Fruit fly (Drosophila melanogaster): ENCODE measurements around the gene Lgr4.

Gene Lgr4

DNA sequence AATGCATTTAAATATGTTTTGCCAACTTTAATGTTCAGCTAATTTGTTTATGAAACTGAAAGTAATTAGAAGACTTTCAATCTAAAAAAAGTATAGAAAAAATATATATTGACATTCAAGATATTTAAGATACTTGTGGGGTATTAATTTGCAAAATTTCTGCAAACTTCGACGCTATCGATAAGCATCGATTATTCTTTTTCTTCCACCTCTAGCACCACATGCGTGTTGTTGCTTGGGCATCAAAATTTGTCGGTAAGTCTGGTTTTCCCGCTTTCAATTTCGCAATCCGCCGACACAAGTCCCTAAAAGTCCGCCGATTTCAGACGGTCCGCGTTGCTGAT lies 23.1 kb upstream of the Lgr4 start, which contains the start of gene REG (continued):
- TF ChIP-seq sima (GFP tag; optimal IDR thresholded peaks at IDR 0.05) (no peak), CG4404 (GFP tag; IDR thresholded peaks at IDR 0.05) (no peak), CG10543 (GFP tag; optimal IDR thresholded peaks at IDR 0.05) (no peak), CG33213 (GFP tag; optimal IDR thresholded peaks at IDR 0.05) (no peak), hth (optimal IDR thresholded peaks at IDR 0.05) (no peak), CG8388 (GFP tag; optimal IDR thresholded peaks at IDR 0.05) (no peak), CG2889 (GFP tag; IDR thresholded peaks at IDR 0.05) (no peak), MESR4 (GFP tag; optimal IDR thresholded peaks at IDR 0.05) (peak; percentile 69), Dref (GFP tag; IDR thresholded peaks at IDR 0.05) (peak; percentile 62), Asciz (GFP tag; optimal IDR thresholded peaks at IDR 0.05) (no peak), MBD-R2 (GFP tag; IDR thresholded peaks at IDR 0.05) (peak; percentile 49; the same call in 1 of the 2 replicates), D19B (GFP tag; optimal IDR thresholded peaks at IDR 0.05) (no peak), CG14441 (GFP tag; IDR thresholded peaks at IDR 0.05) (no peak), gce (GFP tag; IDR thresholded peaks at IDR 0.05) (no peak), bcd (GFP tag; optimal IDR thresholded peaks at IDR 0.05) (no peak), CG8944 (GFP tag; optimal IDR thresholded peaks at IDR 0.05) (no peak), nom (GFP tag; optimal IDR thresholded peaks at IDR 0.05) (no peak), usp (GFP tag; optimal IDR thresholded peaks at IDR 0.05) (no peak), Bgb (GFP tag; IDR thresholded peaks at IDR 0.05; ENCODE audit: partially characterized antibody) (peak; percentile 39), Neu2 (GFP tag; optimal IDR thresholded peaks at IDR 0.05; ENCODE audit: borderline replicate concordance) (no peak), slbo (GFP tag; IDR thresholded peaks at IDR 0.05) (peak; percentile 7; the same call in 1 of the 2 replicates), Dll (GFP tag; IDR thresholded peaks at IDR 0.05; ENCODE audit: partially characterized antibody) (0 out of 4 replicates have a peak, but pooled peaks have one; percentile 59), gcm2 (GFP tag; optimal IDR thresholded peaks at IDR 0.05) (no peak), CG7372 (GFP tag; IDR thresholded peaks at IDR 0.05) (no peak), sug (tag; optimal IDR thresholded peaks at IDR 0.05) (no peak), Dp (GFP tag; optimal IDR thresholded peaks at IDR 0.05) (peak; percentile 34), amos (GFP tag; IDR thresholded peaks at IDR 0.05; ENCODE audit: partially characterized antibody) (peak; percentile 53; the same call in 1 of the 2 replicates), Sry-δ (GFP tag; optimal IDR thresholded peaks at IDR 0.05) (peak; percentile 58), CTCF (GFP tag; optimal IDR thresholded peaks at IDR 0.05) (no peak), pfk (GFP tag; optimal IDR thresholded peaks at IDR 0.05) (no peak), eyg (GFP tag; optimal IDR thresholded peaks at IDR 0.05) (no peak), CG1529 (GFP tag; optimal IDR thresholded peaks at IDR 0.05) (no peak), Taf1 (GFP tag; IDR thresholded peaks at IDR 0.05) (no peak), CG6791 (GFP tag; IDR thresholded peaks at IDR 0.05; ENCODE audit: partially characterized antibody) (peak; percentile 44; the same call in 1 of the 3 replicates), CG2678 (tag; optimal IDR thresholded peaks at IDR 0.05) (no peak), CHES-1-like (GFP tag; optimal IDR thresholded peaks at IDR 0.05) (no peak)

DNA sequence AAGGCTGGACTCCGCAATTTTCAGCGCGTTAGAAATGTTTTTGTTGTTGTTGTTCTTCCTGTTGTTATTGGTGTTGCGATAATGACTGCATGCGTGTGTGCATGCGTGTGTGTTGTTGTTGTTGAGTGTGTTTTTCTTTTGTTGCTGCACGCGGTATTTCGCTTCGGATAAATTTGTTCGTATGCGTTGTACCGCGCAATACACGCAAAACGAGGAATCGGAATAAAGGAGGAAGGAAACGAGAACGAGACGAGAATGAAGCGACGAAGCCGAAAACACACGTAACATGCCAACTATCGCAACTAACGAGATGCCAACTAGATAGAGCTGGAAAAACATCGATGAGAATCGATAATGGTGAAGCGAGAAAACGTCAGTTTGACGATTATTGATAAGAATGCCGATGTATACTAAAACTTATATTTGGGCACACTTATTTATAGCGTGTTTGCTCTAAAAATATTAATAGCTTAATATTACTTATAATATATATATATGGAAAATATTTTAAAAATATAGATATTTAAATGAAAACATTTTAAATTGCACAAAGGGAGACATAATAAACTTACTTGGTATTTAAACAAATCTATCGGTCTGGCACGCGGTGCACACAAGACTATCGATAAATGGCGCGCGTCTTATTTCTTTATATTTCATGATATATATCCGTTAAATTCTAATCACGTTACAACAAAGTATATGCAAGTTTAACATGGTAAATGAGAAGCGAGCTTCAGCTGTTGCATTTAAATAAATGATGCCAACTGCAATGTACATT lies 22.6 kb upstream of the Lgr4 start, which contains the start of gene sno:
Gene sno (minus strand): TSS at position 318 of the 781 bp plus-strand sequence.
- TF ChIP-seq pnt (GFP tag; optimal IDR thresholded peaks at IDR 0.05), result no peak
- TF ChIP-seq p53 (GFP tag; optimal IDR thresholded peaks at IDR 0.05), result no peak
- no peak for TF ChIP-seq ro (GFP tag; IDR thresholded peaks at IDR 0.05)
- no peak for TF ChIP-seq CkIIα-i1 (GFP tag; IDR thresholded peaks at IDR 0.05)
- no peak for TF ChIP-seq pros (GFP tag; optimal IDR thresholded peaks at IDR 0.05)
- no peak for TF ChIP-seq CG32767 (GFP tag; IDR thresholded peaks at IDR 0.05)
- TF ChIP-seq fd102C (GFP tag; optimal IDR thresholded peaks at IDR 0.05), result no peak
- TF ChIP-seq CG8388 (GFP tag; optimal IDR thresholded peaks at IDR 0.05), result no peak
- TF ChIP-seq zfh1 (GFP tag; IDR thresholded peaks at IDR 0.05), result no peak
- TF ChIP-seq Hey (tag; optimal IDR thresholded peaks at IDR 0.05), result no peak
- TF ChIP-seq CG10654 (GFP tag; optimal IDR thresholded peaks at IDR 0.05), result no peak
- TF ChIP-seq mld (GFP tag; IDR thresholded peaks at IDR 0.05; ENCODE audit: partially characterized antibody), result peak; percentile 87
- no peak for TF ChIP-seq NC2α (GFP tag; optimal IDR thresholded peaks at IDR 0.05)
- TF ChIP-seq Doc2 (GFP tag; IDR thresholded peaks at IDR 0.05), result no peak
- TF ChIP-seq chinmo (GFP tag; IDR thresholded peaks at IDR 0.05; ENCODE audit: partially characterized antibody), result peak; percentile 85
- TF ChIP-seq CG3281 (GFP tag; optimal IDR thresholded peaks at IDR 0.05), result no peak
- peak; percentile 37 for TF ChIP-seq stwl (tag; optimal IDR thresholded peaks at IDR 0.05)
- TF ChIP-seq slbo (GFP tag; IDR thresholded peaks at IDR 0.05), result 0 out of 2 replicates have a peak, but pooled peaks have one; percentile 4

Measured in whole organism, embryonic.